Worm (Caenorhabditis elegans): ENCODE results near the gene R05D3.3.
A peak's percentile ranks its signal among the peaks of the same experiment; 100 is the strongest.

Gene R05D3.3

ce11 chrIII:8400478-8400877 lies 36.7 kb downstream of the R05D3.3 start:
- TF ChIP-seq unc-120 (tag; optimal IDR thresholded peaks at IDR 0.05; ENCODE audit: poor library complexity, severe bottlenecking) (no peak), zip-8 (tag; optimal IDR thresholded peaks at IDR 0.05) (no peak), mep-1 (tag; optimal IDR thresholded peaks at IDR 0.05) (no peak), tbx-8 (GFP tag; optimal IDR thresholded peaks at IDR 0.05) (no peak), ces-1 (GFP tag; optimal IDR thresholded peaks at IDR 0.05) (no peak)

ce11 chrIII:8401887-8402286 lies 38.1 kb downstream of the R05D3.3 start, which contains the start of gene lap-1:
Gene lap-1, minus strand, starts transcription at chrIII:8401928.
- no peak for TF ChIP-seq elt-1 (tag; optimal IDR thresholded peaks at IDR 0.05; ENCODE audit: borderline replicate concordance, insufficient read depth)
- no peak for TF ChIP-seq ceh-39 (tag; optimal IDR thresholded peaks at IDR 0.05)
- TF ChIP-seq tbx-8 (GFP tag; optimal IDR thresholded peaks at IDR 0.05) = no peak
- no peak for TF ChIP-seq unc-120 (tag; optimal IDR thresholded peaks at IDR 0.05; ENCODE audit: poor library complexity, severe bottlenecking)
- no peak for TF ChIP-seq unc-62 (GFP tag; optimal IDR thresholded peaks at IDR 0.05)
- no peak for TF ChIP-seq nhr-237 (tag; optimal IDR thresholded peaks at IDR 0.05)
- no peak for TF ChIP-seq mab-5 (tag; optimal IDR thresholded peaks at IDR 0.05)

- TF ChIP-seq snpc-4 (tag; optimal IDR thresholded peaks at IDR 0.05) = no peak
- no peak for TF ChIP-seq flh-1 (GFP tag; optimal IDR thresholded peaks at IDR 0.05)
- TF ChIP-seq lsy-2 (tag; optimal IDR thresholded peaks at IDR 0.05) = no peak
- no peak for TF ChIP-seq elt-1 (tag; optimal IDR thresholded peaks at IDR 0.05; ENCODE audit: borderline replicate concordance, insufficient read depth)
- no peak for TF ChIP-seq ztf-11 (tag; optimal IDR thresholded peaks at IDR 0.05)
- TF ChIP-seq lin-13 (tag; optimal IDR thresholded peaks at IDR 0.05) = no peak
These were observed 38.8 kb downstream of the R05D3.3 start for ce11 chrIII:8402633-8403032.

- TF ChIP-seq nhr-28 (tag; optimal IDR thresholded peaks at IDR 0.05) (no peak), M03D4.4 (tag; optimal IDR thresholded peaks at IDR 0.05) (no peak), mls-2 (tag; optimal IDR thresholded peaks at IDR 0.05) (no peak), nhr-2 (tag; optimal IDR thresholded peaks at IDR 0.05) (no peak), elt-1 (tag; optimal IDR thresholded peaks at IDR 0.05; ENCODE audit: borderline replicate concordance, insufficient read depth) (no peak), zip-8 (tag; optimal IDR thresholded peaks at IDR 0.05) (no peak), unc-39 (tag; optimal IDR thresholded peaks at IDR 0.05) (no peak), sem-2 (GFP tag; optimal IDR thresholded peaks at IDR 0.05) (no peak), sptf-1 (tag; optimal IDR thresholded peaks at IDR 0.05) (no peak), ham-2 (GFP tag; optimal IDR thresholded peaks at IDR 0.05) (no peak), pha-4 (tag; optimal IDR thresholded peaks at IDR 0.05) (no peak), tbx-8 (GFP tag; optimal IDR thresholded peaks at IDR 0.05) (no peak), unc-120 (tag; optimal IDR thresholded peaks at IDR 0.05; ENCODE audit: poor library complexity, severe bottlenecking) (no peak), flh-1 (GFP tag; optimal IDR thresholded peaks at IDR 0.05) (no peak), blmp-1 (tag; optimal IDR thresholded peaks at IDR 0.05) (no peak), lin-32 (GFP tag; optimal IDR thresholded peaks at IDR 0.05) (no peak), ztf-11 (tag; optimal IDR thresholded peaks at IDR 0.05) (no peak), drap-1 (GFP tag; optimal IDR thresholded peaks at IDR 0.05) (no peak), lin-13 (tag; optimal IDR thresholded peaks at IDR 0.05) (no peak)
These were observed 39.7 kb downstream of the R05D3.3 start, which contains the start of gene cutc-1 for ce11 chrIII:8403507-8403906. Gene cutc-1, minus strand, starts transcription at chrIII:8403607.

- TF ChIP-seq bed-3 (GFP tag; optimal IDR thresholded peaks at IDR 0.05) (no peak), sptf-1 (tag; optimal IDR thresholded peaks at IDR 0.05) (no peak), mep-1 (tag; optimal IDR thresholded peaks at IDR 0.05) (peak; percentile 44), mls-2 (tag; optimal IDR thresholded peaks at IDR 0.05) (no peak), unc-120 (tag; optimal IDR thresholded peaks at IDR 0.05; ENCODE audit: poor library complexity, severe bottlenecking) (no peak), unc-62 (GFP tag; optimal IDR thresholded peaks at IDR 0.05) (no peak), ces-1 (GFP tag; optimal IDR thresholded peaks at IDR 0.05) (peak; percentile 42), nhr-237 (tag; optimal IDR thresholded peaks at IDR 0.05) (no peak), lsy-2 (tag; optimal IDR thresholded peaks at IDR 0.05) (peak; percentile 42), mab-5 (tag; optimal IDR thresholded peaks at IDR 0.05) (no peak), flh-1 (GFP tag; optimal IDR thresholded peaks at IDR 0.05) (no peak)
These were observed 41.7 kb downstream of the R05D3.3 start, which contains the start of the genes ubxn-4 and cyy-1 for ce11 chrIII:8405449-8405962. Gene ubxn-4, minus strand, starts transcription at chrIII:8405562. Gene cyy-1, plus strand, starts transcription at chrIII:8405874.

ce11 chrIII:8409166-8409565 lies 45.4 kb downstream of the R05D3.3 start, which contains the start of gene ZK353.9:
Gene ZK353.9, plus strand, starts transcription at chrIII:8409496.
- TF ChIP-seq elt-1 (tag; optimal IDR thresholded peaks at IDR 0.05; ENCODE audit: borderline replicate concordance, insufficient read depth) (no peak), tbx-8 (GFP tag; optimal IDR thresholded peaks at IDR 0.05) (no peak), nhr-237 (tag; optimal IDR thresholded peaks at IDR 0.05) (no peak), unc-39 (tag; optimal IDR thresholded peaks at IDR 0.05) (no peak), nhr-28 (tag; optimal IDR thresholded peaks at IDR 0.05) (no peak), lin-32 (GFP tag; optimal IDR thresholded peaks at IDR 0.05) (no peak), hlh-1 (tag; optimal IDR thresholded peaks at IDR 0.05) (no peak), zip-8 (tag; optimal IDR thresholded peaks at IDR 0.05) (no peak), bed-3 (GFP tag; optimal IDR thresholded peaks at IDR 0.05) (no peak), sem-2 (GFP tag; optimal IDR thresholded peaks at IDR 0.05) (no peak), blmp-1 (tag; optimal IDR thresholded peaks at IDR 0.05) (no peak), ceh-39 (tag; optimal IDR thresholded peaks at IDR 0.05) (no peak), nhr-12 (tag; optimal IDR thresholded peaks at IDR 0.05) (no peak)

Data from whole organism, mixed stage, embryonic.